Worm (Caenorhabditis elegans): Measurements from ENCODE around the gene C25E10.4.

- no peak for TF ChIP-seq tab-1 (GFP tag; IDR thresholded peaks at IDR 0.05)
- no peak for TF ChIP-seq ref-1 (GFP tag; conservative IDR thresholded peaks at IDR 0.05)
- TF ChIP-seq klf-2 (GFP tag; conservative IDR thresholded peaks at IDR 0.05) = no peak
- TF ChIP-seq med-1 (GFP tag; optimal IDR thresholded peaks at IDR 0.05; ENCODE audit: insufficient read depth) = no peak
Observed at ce11 chrV:9044871-9045270, 11.5 kb downstream of the C25E10.4 start, which contains the start of gene nhr-30.

All from whole organism, midembryonic.